Worm (Caenorhabditis elegans): ENCODE measurements around the gene C01G5.25.

DNA sequence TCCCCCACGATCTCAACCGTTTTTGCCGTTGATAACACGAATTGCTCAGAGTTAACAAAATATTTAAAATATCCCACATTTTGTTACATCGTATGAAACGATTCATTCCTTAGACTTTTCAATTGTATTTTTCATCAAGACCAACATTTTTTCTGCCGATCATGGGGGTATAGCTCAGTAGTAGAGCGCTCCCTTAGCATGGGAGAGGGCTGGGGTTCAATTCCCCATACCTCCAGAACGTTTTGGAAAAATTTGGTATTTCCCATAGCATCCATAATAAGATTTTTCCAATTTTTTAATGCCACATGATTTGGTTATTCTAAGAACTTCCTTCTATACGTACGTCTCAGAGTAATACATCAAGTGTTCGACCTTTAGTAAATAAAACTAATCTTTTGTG is 20.6 kb downstream of the C01G5.25 start:
- no peak for TF ChIP-seq elt-3 (tag; optimal IDR thresholded peaks at IDR 0.05)
- no peak for TF ChIP-seq egl-27 (tag; optimal IDR thresholded peaks at IDR 0.05)
- TF ChIP-seq R02D3.7 (tag; optimal IDR thresholded peaks at IDR 0.05) = no peak
- TF ChIP-seq F13H6.1 (tag; optimal IDR thresholded peaks at IDR 0.05) = no peak
- no peak for TF ChIP-seq unc-62 (GFP tag; optimal IDR thresholded peaks at IDR 0.05)
- TF ChIP-seq snpc-4 (tag; optimal IDR thresholded peaks at IDR 0.05) = no peak
- TF ChIP-seq nhr-10 (tag; optimal IDR thresholded peaks at IDR 0.05) = no peak
- TF ChIP-seq alr-1 (tag; optimal IDR thresholded peaks at IDR 0.05) = no peak
- no peak for TF ChIP-seq ama-1 (optimal IDR thresholded peaks at IDR 0.05)
- no peak for TF ChIP-seq zag-1 (tag; optimal IDR thresholded peaks at IDR 0.05)
